Worm (Caenorhabditis elegans): ENCODE measurements around the gene F45B8.5.

DNA sequence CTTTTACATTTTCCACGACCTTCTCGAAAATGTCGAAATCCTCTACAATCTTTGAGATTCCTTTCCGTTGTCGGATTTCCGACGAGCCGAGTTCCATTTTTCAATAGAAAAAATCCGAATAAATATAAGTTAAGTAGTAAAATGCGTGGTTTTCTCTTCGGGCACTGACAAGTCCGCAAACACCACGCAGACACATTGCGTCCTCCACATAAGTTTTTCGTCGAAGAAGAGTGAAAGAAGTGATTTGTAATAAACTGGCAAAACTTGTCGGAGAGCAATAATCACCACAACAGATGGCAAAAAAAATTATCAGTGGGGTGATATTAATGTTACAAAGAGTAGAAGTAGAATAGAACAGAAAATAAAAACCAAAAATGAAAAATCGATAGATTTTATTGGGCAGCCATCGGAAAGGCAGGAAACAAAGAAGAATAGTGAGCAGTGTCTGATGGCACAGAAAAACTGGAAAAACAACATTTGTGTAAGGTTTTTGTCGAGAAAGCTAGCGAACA, 41.0 kb downstream of the F45B8.5 start, which contains the start of gene ergi-2:
- no peak for TF ChIP-seq unc-62 (GFP tag; optimal IDR thresholded peaks at IDR 0.05)
- TF ChIP-seq mab-5 (tag; optimal IDR thresholded peaks at IDR 0.05), result no peak
- no peak for TF ChIP-seq lin-39 (tag; optimal IDR thresholded peaks at IDR 0.05)
- no peak for TF ChIP-seq Y55F3AM.14 (GFP tag; optimal IDR thresholded peaks at IDR 0.05)
- no peak for TF ChIP-seq elt-3 (tag; optimal IDR thresholded peaks at IDR 0.05)
- no peak for TF ChIP-seq nhr-25 (tag; optimal IDR thresholded peaks at IDR 0.05)
- TF ChIP-seq nhr-6 (tag; optimal IDR thresholded peaks at IDR 0.05), result no peak
- no peak for TF ChIP-seq unc-39 (tag; optimal IDR thresholded peaks at IDR 0.05)
- TF ChIP-seq lin-13 (GFP tag; optimal IDR thresholded peaks at IDR 0.05), result no peak
- no peak for TF ChIP-seq ztf-1 (GFP tag; conservative IDR thresholded peaks at IDR 0.05)
- no peak for TF ChIP-seq nhr-237 (tag; optimal IDR thresholded peaks at IDR 0.05)
- no peak for TF ChIP-seq alr-1 (tag; optimal IDR thresholded peaks at IDR 0.05)

All from whole organism, L2 larva.